Fruit fly (Drosophila melanogaster) whole organism, embryonic: ENCODE measurements around the gene CG8483.

ENCODE experiments used
- CG10209 ChIP-seq: fragments of 200-800 bp; sonication (Bioruptor generic); optimal IDR thresholded peaks from 3 replicates; lab custom pipeline; 2017; ENCODE audit warnings: missing biosample characterization, mild to moderate bottlenecking, missing genetic modification characterization, missing genetic modification reagents
- CG11093 ChIP-seq: fragments of 200-800 bp; sonication (Bioruptor generic); IDR thresholded peaks from 3 replicates; pipeline ENCODE4 v1.3.6; 2022; ENCODE audit warnings: missing biosample characterization, missing genetic modification characterization
- CG11247 ChIP-seq: fragments of 200-800 bp; sonication (Bioruptor generic); IDR thresholded peaks from 2 replicates; pipeline ENCODE4 v1.3.6; 2022; ENCODE audit warnings: missing biosample characterization, missing genetic modification characterization
- CG11695 ChIP-seq: fragments of 200-800 bp; sonication (Bioruptor generic); IDR thresholded peaks from 3 replicates; pipeline ENCODE4 v1.3.6; 2022; ENCODE audit warnings: missing biosample characterization, missing genetic modification characterization
- CG14710 ChIP-seq: fragments of 200-800 bp; sonication (Bioruptor generic); optimal IDR thresholded peaks from 3 replicates; lab custom pipeline; 2019; ENCODE audit warnings: missing biosample characterization, mild to moderate bottlenecking, missing genetic modification characterization, moderate library complexity
- CG17359 ChIP-seq: fragments of 200-800 bp; sonication (Bioruptor generic); optimal IDR thresholded peaks from 3 replicates; lab custom pipeline; 2018; ENCODE audit warnings: missing biosample characterization, mild to moderate bottlenecking, missing genetic modification characterization, moderate library complexity
- CG34422 ChIP-seq: fragments of 200-800 bp; sonication (Bioruptor generic); IDR thresholded peaks from 3 replicates; pipeline ENCODE4 v1.3.6; 2022; ENCODE audit warnings: missing biosample characterization, missing genetic modification characterization
- CG42726 ChIP-seq: fragments of 200-800 bp; sonication (Bioruptor generic); IDR thresholded peaks from 2 replicates; pipeline ENCODE4 v1.3.6; 2022; ENCODE audit warnings: missing biosample characterization, missing genetic modification characterization; ENCODE audit not compliant: partially characterized antibody
- CG43689 ChIP-seq: fragments of 200-800 bp; sonication (Bioruptor generic); IDR thresholded peaks from 2 replicates; pipeline ENCODE4 v1.3.6; 2022; ENCODE audit warnings: missing biosample characterization, missing genetic modification characterization
- CG5180 ChIP-seq: fragments of 200-800 bp; sonication (Bioruptor generic); optimal IDR thresholded peaks from 3 replicates; lab custom pipeline; 2017; ENCODE audit warnings: missing biosample characterization, missing genetic modification characterization, mild to moderate bottlenecking, moderate library complexity, missing genetic modification reagents
- CG6175 ChIP-seq: fragments of 200-800 bp; sonication (Bioruptor generic); IDR thresholded peaks from 3 replicates; pipeline ENCODE4 v1.3.6; 2022; ENCODE audit warnings: missing biosample characterization, missing genetic modification characterization
- CG6254 ChIP-seq: fragments of 200-800 bp; sonication (Bioruptor generic); optimal IDR thresholded peaks from 3 replicates; lab custom pipeline; 2017; ENCODE audit warnings: mild to moderate bottlenecking, missing biosample characterization, missing genetic modification reagents, missing genetic modification characterization
- CG6791 ChIP-seq: fragments of 200-800 bp; sonication (Bioruptor generic); IDR thresholded peaks from 3 replicates; pipeline ENCODE4 v1.3.6; 2022; ENCODE audit warnings: missing biosample characterization, missing genetic modification characterization; ENCODE audit not compliant: partially characterized antibody
- CG6813 ChIP-seq: fragments of 200-800 bp; sonication (Bioruptor generic); optimal IDR thresholded peaks from 2 replicates; lab custom pipeline; 2017; ENCODE audit warnings: missing biosample characterization, missing genetic modification characterization, mild to moderate bottlenecking, moderate library complexity, missing genetic modification reagents
- CG7839 ChIP-seq: fragments of 200-800 bp; sonication (Bioruptor generic); optimal IDR thresholded peaks from 3 replicates; lab custom pipeline; 2018; ENCODE audit warnings: missing biosample characterization, mild to moderate bottlenecking, missing genetic modification characterization, moderate library complexity
- CG8359 ChIP-seq: fragments of 200-800 bp; sonication (Bioruptor generic); optimal IDR thresholded peaks from 2 replicates; lab custom pipeline; 2017; ENCODE audit warnings: missing biosample characterization, mild to moderate bottlenecking, missing genetic modification characterization, borderline replicate concordance
- CG8478 ChIP-seq: fragments of >200 bp; optimal IDR thresholded peaks from 2 replicates; lab custom pipeline; 2018
- CG9609 ChIP-seq: fragments of 200-800 bp; sonication (Bioruptor generic); optimal IDR thresholded peaks from 3 replicates; lab custom pipeline; 2016; ENCODE audit warnings: missing biosample characterization, missing genetic modification characterization
- CG9932 ChIP-seq: fragments of 200-800 bp; sonication (Bioruptor generic); IDR thresholded peaks from 2 replicates; pipeline ENCODE4 v1.3.6; 2022; ENCODE audit warnings: missing biosample characterization, missing genetic modification characterization
- CoRest ChIP-seq: fragments of 200-800 bp; sonication (Bioruptor generic); optimal IDR thresholded peaks from 3 replicates; lab custom pipeline; 2018; ENCODE audit warnings: missing biosample characterization, mild to moderate bottlenecking, missing genetic modification characterization, moderate library complexity
- Dbx ChIP-seq: fragments of 200-800 bp; sonication (Bioruptor generic); IDR thresholded peaks from 3 replicates; pipeline ENCODE4 v1.3.6; 2022; ENCODE audit warnings: missing biosample characterization, missing genetic modification characterization
- Dp ChIP-seq: fragments of 200-800 bp; sonication (Bioruptor generic); optimal IDR thresholded peaks from 2 replicates; lab custom pipeline; 2018; ENCODE audit warnings: missing biosample characterization, mild to moderate bottlenecking, missing genetic modification characterization, moderate library complexity
- Ets65A ChIP-seq: fragments of 200-800 bp; sonication (Bioruptor generic); peaks from one replicate; lab custom pipeline; 2016; ENCODE audit warnings: missing biosample characterization, missing genetic modification characterization
- HLHmδ ChIP-seq: fragments of 200-800 bp; sonication (Bioruptor generic); optimal IDR thresholded peaks from 2 replicates; lab custom pipeline; 2018; ENCODE audit warnings: missing biosample characterization, mild to moderate bottlenecking, missing genetic modification characterization, moderate library complexity
- Hey ChIP-seq: fragments of 200-800 bp; sonication (Bioruptor generic); optimal IDR thresholded peaks from 3 replicates; lab custom pipeline; 2018; ENCODE audit warnings: missing biosample characterization, mild to moderate bottlenecking, missing genetic modification characterization
- NFAT ChIP-seq: fragments of 200-800 bp; sonication (Bioruptor generic); IDR thresholded peaks from 2 replicates; pipeline ENCODE4 v1.3.6; 2022; ENCODE audit warnings: missing biosample characterization, missing genetic modification characterization
- Neu2 ChIP-seq: fragments of 200-800 bp; sonication (Bioruptor generic); optimal IDR thresholded peaks from 3 replicates; lab custom pipeline; 2016; ENCODE audit warnings: missing biosample characterization, missing genetic modification characterization, borderline replicate concordance
- Six4 ChIP-seq: fragments of 200-800 bp; sonication (Bioruptor generic); optimal IDR thresholded peaks from 2 replicates; lab custom pipeline; 2016; ENCODE audit warnings: missing biosample characterization, missing genetic modification characterization
- Spps ChIP-seq: fragments of 200-800 bp; sonication (Bioruptor generic); optimal IDR thresholded peaks from 2 replicates; lab custom pipeline; 2018; ENCODE audit warnings: missing biosample characterization, mild to moderate bottlenecking, missing genetic modification characterization
- Tbp ChIP-seq: fragments of >200 bp; optimal IDR thresholded peaks from 2 replicates; lab custom pipeline; 2018; ENCODE audit warnings: missing biosample characterization, missing genetic modification characterization
- dan ChIP-seq: fragments of 200-800 bp; sonication (Bioruptor generic); IDR thresholded peaks from 2 replicates; pipeline ENCODE4 v1.3.6; 2022; ENCODE audit warnings: missing biosample characterization, missing genetic modification characterization
- dimm ChIP-seq: fragments of 200-800 bp; sonication (Bioruptor generic); IDR thresholded peaks from 2 replicates; pipeline ENCODE4 v1.3.6; 2022; ENCODE audit warnings: missing biosample characterization, missing genetic modification characterization
- dpn ChIP-seq, 2 experiments: fragments of 200-800 bp; sonication (Bioruptor generic); optimal IDR thresholded peaks; 3 replicates each; lab custom pipeline; 2016; ENCODE audit warnings: missing biosample characterization in 2 of 2, missing genetic modification characterization in 2 of 2
- en ChIP-seq: fragments of 200-800 bp; sonication (Bioruptor generic); optimal IDR thresholded peaks from 2 replicates; lab custom pipeline; 2016; ENCODE audit warnings: missing biosample characterization, missing genetic modification characterization
- fd102C ChIP-seq: fragments of 200-800 bp; sonication (Bioruptor generic); optimal IDR thresholded peaks from 2 replicates; lab custom pipeline; 2018; ENCODE audit warnings: missing biosample characterization, mild to moderate bottlenecking, missing genetic modification characterization, moderate library complexity
- fu2 ChIP-seq: fragments of 200-800 bp; sonication (Bioruptor generic); optimal IDR thresholded peaks from 2 replicates; lab custom pipeline; 2016; ENCODE audit warnings: missing biosample characterization, missing genetic modification characterization
- grn ChIP-seq: fragments of 200-800 bp; sonication (Bioruptor generic); optimal IDR thresholded peaks from 3 replicates; lab custom pipeline; 2017; ENCODE audit warnings: missing biosample characterization, missing genetic modification characterization
- her ChIP-seq: fragments of 200-800 bp; sonication (Bioruptor generic); optimal IDR thresholded peaks from 2 replicates; lab custom pipeline; 2016; ENCODE audit warnings: missing biosample characterization, missing genetic modification characterization
- lab ChIP-seq: fragments of 200-800 bp; sonication (Bioruptor generic); optimal IDR thresholded peaks from 3 replicates; lab custom pipeline; 2017; ENCODE audit warnings: missing biosample characterization, missing genetic modification characterization, mild to moderate bottlenecking, moderate library complexity, missing genetic modification reagents
- lov ChIP-seq, 2 experiments: fragments of 200-800 bp in 1 of 2; fragments of >200 bp in 1 of 2; sonication (Bioruptor generic) in 1 of 2; IDR thresholded peaks in 1 of 2; optimal IDR thresholded peaks in 1 of 2; 2 replicates in 1 of 2; 3 replicates in 1 of 2; pipeline versions ENCODE4 v1.3.6 to Lab custom; 2017 to 2022; ENCODE audit warnings: missing biosample characterization in 1 of 2, missing genetic modification characterization in 1 of 2
- maf-S ChIP-seq: fragments of 200-800 bp; sonication (Bioruptor generic); optimal IDR thresholded peaks from 2 replicates; lab custom pipeline; 2016; ENCODE audit warnings: missing biosample characterization, missing genetic modification characterization
- pros ChIP-seq: fragments of 200-800 bp; sonication (Bioruptor generic); optimal IDR thresholded peaks from 3 replicates; lab custom pipeline; 2019; ENCODE audit warnings: missing biosample characterization, mild to moderate bottlenecking, missing genetic modification characterization, moderate library complexity
- ro ChIP-seq: fragments of 200-800 bp; sonication (Bioruptor generic); IDR thresholded peaks from 2 replicates; pipeline ENCODE4 v1.3.6; 2022; ENCODE audit warnings: missing biosample characterization, missing genetic modification characterization
- shn ChIP-seq: fragments of 200-800 bp; sonication (Bioruptor generic); optimal IDR thresholded peaks from 3 replicates; lab custom pipeline; 2016; ENCODE audit warnings: missing biosample characterization, missing genetic modification characterization
- sisA ChIP-seq: fragments of 200-800 bp; sonication (Bioruptor generic); IDR thresholded peaks from 2 replicates; pipeline ENCODE4 v1.3.6; 2022; ENCODE audit warnings: missing biosample characterization, missing genetic modification characterization
- slbo ChIP-seq: fragments of 200-800 bp; sonication (Bioruptor generic); IDR thresholded peaks from 2 replicates; pipeline ENCODE4 v1.3.6; 2022; ENCODE audit warnings: missing biosample characterization, missing genetic modification characterization
- trh ChIP-seq: fragments of 200-800 bp; sonication (Bioruptor generic); optimal IDR thresholded peaks from 2 replicates; lab custom pipeline; 2016; ENCODE audit warnings: missing biosample characterization, missing genetic modification characterization
- ttk ChIP-seq: fragments of 200-800 bp; sonication (Bioruptor generic); IDR thresholded peaks from 2 replicates; pipeline ENCODE4 v2.1.2; 2022; ENCODE audit warnings: missing biosample characterization, missing genetic modification characterization
- usp ChIP-seq: fragments of >200 bp; optimal IDR thresholded peaks from 2 replicates; lab custom pipeline; 2017; ENCODE audit warnings: missing biosample characterization, missing genetic modification characterization

Gene CG8483

DNA sequence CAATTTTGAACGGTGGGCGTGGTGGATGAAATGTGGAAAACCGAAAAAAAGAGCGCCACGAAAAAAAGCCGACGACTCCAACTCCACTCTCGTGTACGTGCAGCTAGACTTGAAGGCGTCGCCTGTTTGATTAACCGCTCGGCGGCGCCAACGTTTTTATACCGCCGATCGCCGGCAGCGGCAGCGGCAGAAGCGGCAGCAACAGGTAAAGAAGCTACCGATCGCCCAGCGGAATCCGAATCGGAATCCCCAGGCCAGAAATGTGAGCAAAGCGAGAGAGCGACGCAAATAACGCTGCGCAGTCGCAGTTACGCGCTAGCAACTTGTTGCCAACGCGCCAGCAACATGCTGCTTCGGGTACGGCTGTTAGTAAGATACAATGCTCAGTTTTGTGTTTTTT, at the start of gene CG8483 (continued):
- peak; percentile 28; the same call in 1 of the 3 replicates for TF ChIP-seq CG34422 (GFP tag; lab: Robert Waterston, UW)

DNA sequence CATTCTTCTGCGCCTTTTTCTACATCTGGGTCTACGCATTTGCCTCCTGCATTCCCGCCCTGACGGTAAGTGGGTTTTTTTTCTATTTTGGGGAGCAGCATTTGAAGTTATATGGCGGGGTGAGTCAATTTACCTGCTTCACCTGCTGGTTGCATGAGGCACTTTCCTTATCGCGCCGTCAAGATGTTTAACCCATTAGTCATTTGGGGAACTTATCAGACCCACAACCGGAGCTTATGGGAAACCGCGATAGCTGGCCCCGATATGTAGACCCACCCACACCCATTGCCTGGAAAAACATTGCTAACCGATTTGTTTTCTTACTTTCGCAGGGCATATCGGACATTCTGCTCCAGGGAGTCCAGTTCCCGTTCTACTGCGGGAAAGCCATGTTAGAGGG, 47.4 kb upstream of the CG8483 start:
- TF ChIP-seq CG17359 (tag; lab: Kevin White, UChicago): no peak
- TF ChIP-seq her (GFP tag; lab: Kevin White, UChicago): no peak
- TF ChIP-seq CG8478 (lab: Kevin White, UChicago): no peak
- TF ChIP-seq Dp: no peak
- no peak for TF ChIP-seq CG34422 (GFP tag; lab: Robert Waterston, UW)
- no peak for TF ChIP-seq en (GFP tag; lab: Kevin White, UChicago)
- 0 out of 2 replicates have a peak, but pooled peaks have one; percentile 22 for TF ChIP-seq CG11247
- TF ChIP-seq NFAT (GFP tag; lab: Robert Waterston, UW): peak; percentile 27; the same call in 1 of the 2 replicates
- TF ChIP-seq ro (GFP tag; lab: Robert Waterston, UW): no peak
- TF ChIP-seq dimm (GFP tag; lab: Robert Waterston, UW): no peak
- TF ChIP-seq CG6254 (GFP tag; lab: Kevin White, UChicago): no peak
- no peak for TF ChIP-seq Neu2 (GFP tag; lab: Kevin White, UChicago)
- no peak for TF ChIP-seq CG6791 (GFP tag; lab: Robert Waterston, UW)
- TF ChIP-seq Ets65A (GFP tag; lab: Kevin White, UChicago): no peak
- no peak for TF ChIP-seq CG7839
- TF ChIP-seq slbo (GFP tag; lab: Robert Waterston, UW): no peak
- no peak for TF ChIP-seq Hey (tag; lab: Kevin White, UChicago)
- TF ChIP-seq CG11695 (GFP tag; lab: Robert Waterston, UW): no peak
- TF ChIP-seq CG9609 (GFP tag; lab: Kevin White, UChicago): no peak
- TF ChIP-seq trh (GFP tag; lab: Kevin White, UChicago): no peak
- TF ChIP-seq Tbp: no peak
- no peak for TF ChIP-seq CG6813 (GFP tag; lab: Kevin White, UChicago)
- TF ChIP-seq pros (GFP tag; lab: Kevin White, UChicago): peak; percentile 25
- TF ChIP-seq HLHmδ (GFP tag; lab: Kevin White, UChicago): no peak
- TF ChIP-seq lab: peak; percentile 50
- TF ChIP-seq CG11093 (GFP tag; lab: Robert Waterston, UW): no peak
- no peak for TF ChIP-seq CG14710 (tag; lab: Kevin White, UChicago)
- TF ChIP-seq grn (GFP tag; lab: Kevin White, UChicago): peak; percentile 72
- no peak for TF ChIP-seq fd102C (GFP tag; lab: Kevin White, UChicago)
- no peak for TF ChIP-seq dpn (GFP tag; optimal IDR thresholded peaks at IDR 0.05; lab: Kevin White, UChicago)
- no peak for TF ChIP-seq CG42726 (GFP tag; lab: Robert Waterston, UW)
- TF ChIP-seq dan (GFP tag; lab: Robert Waterston, UW): no peak
- TF ChIP-seq CG8359 (GFP tag; lab: Kevin White, UChicago): no peak
- TF ChIP-seq maf-S (GFP tag; lab: Kevin White, UChicago): no peak
- TF ChIP-seq CG10209: no peak
- TF ChIP-seq Dbx (GFP tag; lab: Robert Waterston, UW): no peak
- TF ChIP-seq sisA (GFP tag; lab: Robert Waterston, UW): no peak
- no peak for TF ChIP-seq ttk (GFP tag; lab: Robert Waterston, UW)
- no peak for TF ChIP-seq shn (GFP tag; lab: Kevin White, UChicago)
- no peak for TF ChIP-seq usp (GFP tag; lab: Kevin White, UChicago)
- 0 out of 2 replicates have a peak, but pooled peaks have one; percentile 18 for TF ChIP-seq CG9932 (GFP tag; lab: Robert Waterston, UW)
- no peak for TF ChIP-seq CG43689 (GFP tag; lab: Robert Waterston, UW)
- no peak for TF ChIP-seq lov (optimal IDR thresholded peaks at IDR 0.05; lab: Kevin White, UChicago)
- TF ChIP-seq lov (GFP tag; IDR thresholded peaks at IDR 0.05; lab: Robert Waterston, UW): 0 out of 3 replicates have a peak, but pooled peaks have one; percentile 21
- no peak for TF ChIP-seq Spps (tag; lab: Kevin White, UChicago)
- TF ChIP-seq CoRest: no peak
- TF ChIP-seq CG6175 (GFP tag; lab: Robert Waterston, UW): peak; percentile 59; the same call in 1 of the 3 replicates
- TF ChIP-seq CG5180 (GFP tag; lab: Kevin White, UChicago): no peak
- no peak for TF ChIP-seq fu2
- no peak for TF ChIP-seq Six4 (GFP tag; lab: Kevin White, UChicago)
